Fruit fly (Drosophila melanogaster) whole organism, embryonic: ENCODE measurements around the gene Tim17b1.

ENCODE experiments used
- Abd-B ChIP-seq: fragments of 200-800 bp; sonication (Bioruptor generic); optimal IDR thresholded peaks from 2 replicates; lab custom pipeline; 2018; ENCODE audit warnings: missing biosample characterization, mild to moderate bottlenecking, missing genetic modification characterization, moderate library complexity
- Asciz ChIP-seq: fragments of 200-800 bp; sonication (Bioruptor generic); optimal IDR thresholded peaks from 2 replicates; lab custom pipeline; 2017; ENCODE audit warnings: missing biosample characterization, mild to moderate bottlenecking, missing genetic modification characterization, missing genetic modification reagents
- C15 ChIP-seq: fragments of 200-800 bp; sonication (Bioruptor generic); IDR thresholded peaks from 3 replicates; pipeline ENCODE4 v1.3.6; 2022; ENCODE audit warnings: missing biosample characterization, missing genetic modification characterization
- CG10366 ChIP-seq: fragments of 200-800 bp; sonication (Bioruptor generic); IDR thresholded peaks from 2 replicates; pipeline ENCODE4 v1.3.6; 2022; ENCODE audit warnings: missing biosample characterization, missing genetic modification characterization
- CG11398 ChIP-seq: fragments of 200-800 bp; sonication (Bioruptor generic); optimal IDR thresholded peaks from 2 replicates; lab custom pipeline; 2016; ENCODE audit warnings: missing biosample characterization, missing genetic modification characterization
- CG11696 ChIP-seq: fragments of 200-800 bp; sonication (Bioruptor generic); IDR thresholded peaks from 2 replicates; pipeline ENCODE4 v1.3.6; 2022; ENCODE audit warnings: missing biosample characterization, missing genetic modification characterization
- CG11723 ChIP-seq: fragments of 200-800 bp; sonication (Bioruptor generic); optimal IDR thresholded peaks from 2 replicates; lab custom pipeline; 2017; ENCODE audit warnings: missing biosample characterization, mild to moderate bottlenecking, missing genetic modification characterization
- CG12236 ChIP-seq: fragments of 200-800 bp; sonication (Bioruptor generic); optimal IDR thresholded peaks from 2 replicates; lab custom pipeline; 2016; ENCODE audit warnings: missing biosample characterization, missing genetic modification characterization
- CG14441 ChIP-seq: fragments of 200-800 bp; sonication (Bioruptor generic); IDR thresholded peaks from 2 replicates; pipeline ENCODE4 v1.3.6; 2022; ENCODE audit warnings: missing biosample characterization, missing genetic modification characterization
- CG14667 ChIP-seq: fragments of 200-800 bp; sonication (Bioruptor generic); IDR thresholded peaks from 2 replicates; pipeline ENCODE4 v1.3.6; 2022; ENCODE audit warnings: missing biosample characterization, missing genetic modification characterization
- CG14710 ChIP-seq: fragments of 200-800 bp; sonication (Bioruptor generic); optimal IDR thresholded peaks from 3 replicates; lab custom pipeline; 2019; ENCODE audit warnings: missing biosample characterization, mild to moderate bottlenecking, missing genetic modification characterization, moderate library complexity
- CG16815 ChIP-seq: fragments of 200-800 bp; sonication (Bioruptor generic); optimal IDR thresholded peaks from 3 replicates; lab custom pipeline; 2017; ENCODE audit warnings: missing biosample characterization, mild to moderate bottlenecking, missing genetic modification characterization
- CG17912 ChIP-seq: fragments of 200-800 bp; sonication (Bioruptor generic); optimal IDR thresholded peaks from 2 replicates; lab custom pipeline; 2018; ENCODE audit warnings: missing biosample characterization, mild to moderate bottlenecking, missing genetic modification characterization
- CG18011 ChIP-seq: fragments of 200-800 bp; sonication (Bioruptor generic); optimal IDR thresholded peaks from 2 replicates; lab custom pipeline; 2017; ENCODE audit warnings: missing biosample characterization, missing genetic modification characterization, mild to moderate bottlenecking, moderate library complexity, missing genotype
- CG2712 ChIP-seq: fragments of 200-800 bp; optimal IDR thresholded peaks from 3 replicates; lab custom pipeline; 2019; ENCODE audit warnings: missing biosample characterization, mild to moderate bottlenecking, missing genetic modification characterization, moderate library complexity
- CG31388 ChIP-seq: fragments of 200-800 bp; sonication (Bioruptor generic); optimal IDR thresholded peaks from 2 replicates; lab custom pipeline; 2016; ENCODE audit warnings: missing biosample characterization, missing genetic modification characterization
- CG34224 ChIP-seq: fragments of 200-800 bp; sonication (Bioruptor generic); IDR thresholded peaks from 3 replicates; pipeline ENCODE4 v1.3.6; 2022; ENCODE audit warnings: missing biosample characterization, missing genetic modification characterization; ENCODE audit not compliant: partially characterized antibody
- CG34422 ChIP-seq: fragments of 200-800 bp; sonication (Bioruptor generic); IDR thresholded peaks from 3 replicates; pipeline ENCODE4 v1.3.6; 2022; ENCODE audit warnings: missing biosample characterization, missing genetic modification characterization
- CG6813 ChIP-seq: fragments of 200-800 bp; sonication (Bioruptor generic); optimal IDR thresholded peaks from 2 replicates; lab custom pipeline; 2017; ENCODE audit warnings: missing biosample characterization, missing genetic modification characterization, mild to moderate bottlenecking, moderate library complexity, missing genetic modification reagents
- CG9215 ChIP-seq: fragments of 200-800 bp; sonication (Bioruptor generic); IDR thresholded peaks from 2 replicates; pipeline ENCODE4 v1.3.6; 2022; ENCODE audit warnings: missing biosample characterization, missing genetic modification characterization
- CkIIα-i1 ChIP-seq: fragments of 200-800 bp; sonication (Bioruptor generic); IDR thresholded peaks from 2 replicates; pipeline ENCODE4 v1.3.6; 2022; ENCODE audit warnings: missing biosample characterization, missing genetic modification characterization
- D19A ChIP-seq: fragments of 200-800 bp; optimal IDR thresholded peaks from 3 replicates; lab custom pipeline; 2019; ENCODE audit warnings: missing biosample characterization, mild to moderate bottlenecking, missing genetic modification characterization, moderate library complexity
- D19B ChIP-seq: fragments of 200-800 bp; sonication (Bioruptor generic); optimal IDR thresholded peaks from 2 replicates; lab custom pipeline; 2017; ENCODE audit warnings: missing biosample characterization, mild to moderate bottlenecking, missing genetic modification characterization
- Dref ChIP-seq: fragments of 200-800 bp; sonication (Bioruptor generic); IDR thresholded peaks from 2 replicates; pipeline ENCODE4 v1.3.6; 2022; ENCODE audit warnings: missing biosample characterization, missing genetic modification characterization
- E2f1 ChIP-seq: fragments of 200-800 bp; sonication (Bioruptor generic); IDR thresholded peaks from 2 replicates; pipeline ENCODE4 v1.3.6; 2022; ENCODE audit warnings: missing biosample characterization, missing genetic modification characterization
- H15 ChIP-seq: fragments of 200-800 bp; sonication (Bioruptor generic); IDR thresholded peaks from 3 replicates; pipeline ENCODE4 v1.3.6; 2022; ENCODE audit warnings: missing biosample characterization, missing genetic modification characterization
- Kr ChIP-seq: fragments of 200-800 bp; sonication (Bioruptor generic); optimal IDR thresholded peaks from 2 replicates; lab custom pipeline; 2017; ENCODE audit warnings: missing biosample characterization, mild to moderate bottlenecking, missing genetic modification characterization
- Xbp1 ChIP-seq: fragments of 200-800 bp; sonication (Bioruptor generic); optimal IDR thresholded peaks from 3 replicates; lab custom pipeline; 2016; ENCODE audit warnings: missing biosample characterization, mild to moderate bottlenecking, missing genetic modification characterization
- ap ChIP-seq: fragments of 200-800 bp; sonication (Bioruptor generic); IDR thresholded peaks from 2 replicates; pipeline ENCODE4 v1.3.6; 2022; ENCODE audit warnings: missing biosample characterization, missing genetic modification characterization
- bbx ChIP-seq: fragments of 200-800 bp; sonication (Bioruptor generic); IDR thresholded peaks from 2 replicates; pipeline ENCODE4 v1.3.6; 2022; ENCODE audit warnings: missing biosample characterization, missing genetic modification characterization; ENCODE audit not compliant: partially characterized antibody
- cad ChIP-seq: fragments of >200 bp; optimal IDR thresholded peaks from 2 replicates; lab custom pipeline; 2017; ENCODE audit warnings: missing biosample characterization, missing genetic modification characterization
- cato ChIP-seq: fragments of 200-800 bp; sonication (Bioruptor generic); optimal IDR thresholded peaks from 2 replicates; lab custom pipeline; 2016; ENCODE audit warnings: missing biosample characterization, missing genetic modification characterization, borderline replicate concordance
- crol ChIP-seq: fragments of 200-800 bp; sonication (Bioruptor generic); IDR thresholded peaks from 2 replicates; pipeline ENCODE4 v1.3.6; 2022; ENCODE audit warnings: missing biosample characterization, missing genetic modification characterization
- fru ChIP-seq: fragments of >200 bp; optimal IDR thresholded peaks from 2 replicates; lab custom pipeline; 2017
- fu2 ChIP-seq: fragments of 200-800 bp; sonication (Bioruptor generic); optimal IDR thresholded peaks from 2 replicates; lab custom pipeline; 2016; ENCODE audit warnings: missing biosample characterization, missing genetic modification characterization
- gcm ChIP-seq: fragments of 200-800 bp; sonication (Bioruptor generic); optimal IDR thresholded peaks from 2 replicates; lab custom pipeline; 2019; ENCODE audit warnings: missing biosample characterization, mild to moderate bottlenecking, missing genetic modification characterization, moderate library complexity
- gem ChIP-seq: fragments of 200-800 bp; sonication (Bioruptor generic); optimal IDR thresholded peaks from 2 replicates; lab custom pipeline; 2019; ENCODE audit warnings: missing biosample characterization, mild to moderate bottlenecking, missing genetic modification characterization, moderate library complexity
- grau ChIP-seq: fragments of 200-800 bp; optimal IDR thresholded peaks from 3 replicates; lab custom pipeline; 2019; ENCODE audit warnings: missing biosample characterization, mild to moderate bottlenecking, missing genetic modification characterization, moderate library complexity
- gsb-n ChIP-seq: fragments of 200-800 bp; sonication (Bioruptor generic); optimal IDR thresholded peaks from 3 replicates; lab custom pipeline; 2018; ENCODE audit warnings: missing biosample characterization, mild to moderate bottlenecking, missing genetic modification characterization
- hb ChIP-seq: fragments of 200-800 bp; sonication (Bioruptor generic); IDR thresholded peaks from 3 replicates; pipeline ENCODE4 v1.3.6; 2022; ENCODE audit warnings: missing biosample characterization, missing genetic modification characterization; ENCODE audit not compliant: partially characterized antibody
- hbn ChIP-seq: fragments of 200-800 bp; sonication (Bioruptor generic); IDR thresholded peaks from 2 replicates; pipeline ENCODE4 v1.3.6; 2022; ENCODE audit warnings: missing biosample characterization, missing genetic modification characterization; ENCODE audit not compliant: partially characterized antibody
- otp ChIP-seq: fragments of 200-800 bp; sonication (Bioruptor generic); IDR thresholded peaks from 3 replicates; pipeline ENCODE4, ENCODE4 v1.3.6; 2022; ENCODE audit warnings: missing biosample characterization, missing genetic modification characterization
- pb ChIP-seq: fragments of 200-800 bp; sonication (Bioruptor generic); optimal IDR thresholded peaks from 3 replicates; lab custom pipeline; 2016; ENCODE audit warnings: missing biosample characterization, missing genetic modification characterization
- peb ChIP-seq: fragments of 200-800 bp; sonication (Bioruptor generic); IDR thresholded peaks from 2 replicates; pipeline ENCODE4 v1.3.6; 2022; ENCODE audit warnings: missing biosample characterization, missing genetic modification characterization
- pita ChIP-seq: fragments of 200-800 bp; sonication (Bioruptor generic); optimal IDR thresholded peaks from 2 replicates; lab custom pipeline; 2017; ENCODE audit warnings: missing biosample characterization, mild to moderate bottlenecking, missing genetic modification characterization
- psq ChIP-seq: fragments of 200-800 bp; sonication (Bioruptor generic); optimal IDR thresholded peaks from 2 replicates; lab custom pipeline; 2017; ENCODE audit warnings: missing biosample characterization, missing genetic modification characterization
- stc ChIP-seq: fragments of 200-800 bp; sonication (Bioruptor generic); IDR thresholded peaks from 2 replicates; pipeline ENCODE4 v1.3.6; 2022; ENCODE audit warnings: missing biosample characterization, missing genetic modification characterization
- toy ChIP-seq: fragments of 200-800 bp; sonication (Bioruptor generic); IDR thresholded peaks from 2 replicates; pipeline ENCODE4 v1.3.6; 2022; ENCODE audit warnings: missing biosample characterization, missing genetic modification characterization
- wek ChIP-seq: fragments of 200-800 bp; sonication (Bioruptor generic); optimal IDR thresholded peaks from 3 replicates; lab custom pipeline; 2018; ENCODE audit warnings: missing biosample characterization, mild to moderate bottlenecking, missing genetic modification characterization, moderate library complexity
- zen ChIP-seq: fragments of 200-800 bp; sonication (Bioruptor generic); optimal IDR thresholded peaks from 3 replicates; lab custom pipeline; 2018; ENCODE audit warnings: missing biosample characterization, mild to moderate bottlenecking, missing genetic modification characterization, moderate library complexity
- zf30C ChIP-seq: fragments of 200-800 bp; sonication (Bioruptor generic); optimal IDR thresholded peaks from 3 replicates; lab custom pipeline; 2018; ENCODE audit warnings: missing biosample characterization, mild to moderate bottlenecking, missing genetic modification characterization

The Tim17b1 gene

DNA sequence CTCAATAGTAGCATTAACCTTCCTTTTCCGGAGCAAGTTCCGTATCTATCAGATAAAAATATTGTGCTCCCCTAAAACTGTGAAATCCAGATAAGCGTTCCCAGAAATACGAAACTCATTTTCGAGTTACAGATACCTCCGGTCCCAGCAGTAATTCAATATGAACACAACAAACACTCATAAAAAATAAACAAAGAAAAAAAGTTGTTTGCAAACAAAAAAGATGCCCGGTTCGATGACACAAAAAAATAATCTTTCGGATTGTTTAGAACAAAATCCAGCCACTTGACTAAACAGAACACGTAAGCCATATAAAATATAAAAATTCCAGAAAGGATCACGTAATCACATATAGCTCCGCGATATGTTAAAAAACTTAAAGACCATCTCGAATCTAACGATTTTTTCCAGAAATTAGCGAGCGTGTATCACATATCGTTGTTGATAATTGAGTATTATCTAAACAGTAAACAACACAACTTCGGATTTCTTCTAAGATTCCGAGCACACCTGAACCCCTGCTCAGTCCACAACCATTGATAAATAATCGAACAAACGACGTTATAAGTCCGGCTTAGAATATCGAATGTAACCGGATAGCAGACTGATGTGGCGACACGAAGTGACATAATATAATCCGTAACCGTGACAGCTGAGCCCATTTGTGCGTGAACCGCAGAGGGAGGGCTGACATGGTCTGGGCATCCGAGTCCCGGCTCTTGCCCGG is 19.3 kb downstream of the Tim17b1 start (continued):
- TF ChIP-seq psq (GFP tag; lab: Kevin White, UChicago) (no peak), grau (no peak), CG6813 (GFP tag; lab: Kevin White, UChicago) (peak; percentile 72), D19B (GFP tag; lab: Kevin White, UChicago) (no peak), zen (no peak), hb (GFP tag; lab: Robert Waterston, UW) (no peak), CG14441 (GFP tag; lab: Robert Waterston, UW) (no peak), cato (no peak), bbx (GFP tag; lab: Robert Waterston, UW) (no peak), CG11696 (GFP tag; lab: Robert Waterston, UW) (0 out of 2 replicates have a peak, but pooled peaks have one; percentile 16), CG9215 (no peak), Abd-B (GFP tag; lab: Kevin White, UChicago) (no peak), CG14667 (no peak), pb (no peak), CG34422 (no peak), peb (GFP tag; lab: Robert Waterston, UW) (no peak), CG31388 (GFP tag; lab: Kevin White, UChicago) (no peak), Dref (GFP tag; lab: Robert Waterston, UW) (no peak), toy (GFP tag; lab: Robert Waterston, UW) (no peak), cad (GFP tag; lab: Kevin White, UChicago) (no peak), hbn (GFP tag; lab: Robert Waterston, UW) (no peak), stc (no peak), CG11398 (GFP tag; lab: Kevin White, UChicago) (peak; percentile 17), CG12236 (GFP tag; lab: Kevin White, UChicago) (peak; percentile 54), D19A (peak; percentile 46), CG16815 (GFP tag; lab: Kevin White, UChicago) (no peak), H15 (GFP tag; lab: Robert Waterston, UW) (no peak), CkIIα-i1 (GFP tag; lab: Robert Waterston, UW) (no peak), gem (tag; lab: Kevin White, UChicago) (peak; percentile 64), fu2 (GFP tag; lab: Kevin White, UChicago) (no peak), otp (peak; percentile 62; the same call in 1 of the 3 replicates), CG14710 (tag; lab: Kevin White, UChicago) (peak; percentile 60), pita (no peak), zf30C (GFP tag; lab: Kevin White, UChicago) (no peak), CG34224 (GFP tag; lab: Robert Waterston, UW) (no peak), CG18011 (GFP tag; lab: Kevin White, UChicago) (peak; percentile 2), Asciz (GFP tag; lab: Kevin White, UChicago) (peak; percentile 51), fru (no peak), wek (no peak), CG11723 (GFP tag; lab: Kevin White, UChicago) (no peak), CG10366 (GFP tag; lab: Robert Waterston, UW) (no peak; the same call in 1 of the 2 replicates), CG2712 (tag; lab: Kevin White, UChicago) (peak; percentile 46), Kr (GFP tag; lab: Kevin White, UChicago) (peak; percentile 84), crol (no peak), gsb-n (tag; lab: Kevin White, UChicago) (peak; percentile 53), CG17912 (GFP tag; lab: Kevin White, UChicago) (no peak), C15 (GFP tag; lab: Robert Waterston, UW) (no peak), Xbp1 (no peak), ap (GFP tag; lab: Robert Waterston, UW) (no peak), E2f1 (no peak), gcm (GFP tag; lab: Kevin White, UChicago) (peak; percentile 54)
